Fruit fly (Drosophila melanogaster): ENCODE results near the gene chas.

chas gene

DNA sequence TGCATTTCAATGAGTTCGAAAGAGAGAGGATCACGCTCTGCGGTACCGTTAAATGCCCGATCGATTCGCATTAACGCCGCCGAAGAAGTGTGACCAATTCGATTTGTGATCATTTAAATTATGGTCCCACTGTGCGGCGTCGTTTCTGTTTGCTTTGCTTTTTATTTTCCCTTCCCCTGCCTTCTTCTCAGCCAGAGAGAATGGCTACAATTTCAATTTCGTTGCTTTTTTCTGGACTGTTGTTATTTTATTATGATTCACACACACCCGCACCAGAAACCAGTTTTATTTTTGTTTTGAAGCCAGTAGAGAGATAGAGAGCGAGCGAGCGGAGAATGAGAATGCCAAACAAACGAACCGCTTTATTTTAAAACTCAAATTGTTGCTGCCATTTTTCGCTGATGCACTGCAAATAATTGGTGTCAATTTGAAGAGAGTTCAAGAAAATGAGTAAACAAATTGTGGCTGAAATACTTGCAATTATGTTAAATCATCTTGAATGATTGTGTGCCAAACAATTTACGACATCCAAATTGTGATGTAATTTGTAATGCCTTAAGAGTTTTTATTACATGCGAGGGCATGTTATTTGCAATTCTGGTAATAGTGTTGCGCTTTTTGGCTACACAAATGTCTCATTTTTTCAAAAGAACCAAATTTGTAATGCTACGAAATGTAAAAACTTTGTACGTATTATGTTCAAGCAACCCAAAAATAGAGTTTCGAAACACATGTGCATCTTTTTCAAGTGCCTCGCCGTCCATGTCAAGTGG, 44.2 kb upstream of the chas start (continued):
- no peak for TF ChIP-seq wek (GFP tag; optimal IDR thresholded peaks at IDR 0.05)
- peak; percentile 9; the same call in 1 of the 2 replicates for TF ChIP-seq Rfx (GFP tag; IDR thresholded peaks at IDR 0.05)
- no peak for TF ChIP-seq Lim3 (GFP tag; IDR thresholded peaks at IDR 0.05)
- TF ChIP-seq ase (GFP tag; IDR thresholded peaks at IDR 0.05), result no peak
- no peak for TF ChIP-seq CG10565 (GFP tag; optimal IDR thresholded peaks at IDR 0.05)
- no peak for TF ChIP-seq CrebB (tag; optimal IDR thresholded peaks at IDR 0.05)
- TF ChIP-seq crol (GFP tag; IDR thresholded peaks at IDR 0.05), result peak; percentile 67
- TF ChIP-seq CG11504 (tag; optimal IDR thresholded peaks at IDR 0.05), result peak; percentile 68
- no peak for TF ChIP-seq ac (GFP tag; optimal IDR thresholded peaks at IDR 0.05)
- TF ChIP-seq Eip74EF (GFP tag; optimal IDR thresholded peaks at IDR 0.05), result peak in 1 of 2 experiments; percentile 17
- TF ChIP-seq pb (GFP tag; optimal IDR thresholded peaks at IDR 0.05), result no peak
- peak; percentile 15 for TF ChIP-seq Mes4 (GFP tag; optimal IDR thresholded peaks at IDR 0.05)
- no peak for TF ChIP-seq Dip2 (GFP tag; IDR thresholded peaks at IDR 0.05)
- TF ChIP-seq CG1024 (GFP tag; IDR thresholded peaks at IDR 0.05), result no peak
- no peak for TF ChIP-seq pros (GFP tag; optimal IDR thresholded peaks at IDR 0.05)
- no peak for TF ChIP-seq HmgZ (tag; optimal IDR thresholded peaks at IDR 0.05)
- no peak for TF ChIP-seq CG33557 (GFP tag; optimal IDR thresholded peaks at IDR 0.05)
- TF ChIP-seq zf30C (GFP tag; optimal IDR thresholded peaks at IDR 0.05), result peak; percentile 62
- TF ChIP-seq da (GFP tag; optimal IDR thresholded peaks at IDR 0.05), result no peak
- TF ChIP-seq kni (GFP tag; optimal IDR thresholded peaks at IDR 0.05), result peak; percentile 68
- TF ChIP-seq gem (tag; optimal IDR thresholded peaks at IDR 0.05), result peak; percentile 62
- TF ChIP-seq CG1832 (GFP tag; optimal IDR thresholded peaks at IDR 0.05), result no peak
- TF ChIP-seq CG14667 (GFP tag; IDR thresholded peaks at IDR 0.05), result no peak
- TF ChIP-seq ewg (GFP tag; optimal IDR thresholded peaks at IDR 0.05), result peak; percentile 9
- TF ChIP-seq CG2202 (tag; optimal IDR thresholded peaks at IDR 0.05), result no peak
- no peak for TF ChIP-seq Dbx (GFP tag; IDR thresholded peaks at IDR 0.05)
- TF ChIP-seq E2f1 (GFP tag; IDR thresholded peaks at IDR 0.05), result no peak
- TF ChIP-seq NfI (GFP tag; optimal IDR thresholded peaks at IDR 0.05), result peak; percentile 45
- TF ChIP-seq CG7987 (GFP tag; optimal IDR thresholded peaks at IDR 0.05), result no peak
- no peak for TF ChIP-seq Scr (GFP tag; IDR thresholded peaks at IDR 0.05; ENCODE audit: partially characterized antibody)
- TF ChIP-seq Bteb2 (GFP tag; optimal IDR thresholded peaks at IDR 0.05), result no peak
- no peak for TF ChIP-seq ro (GFP tag; IDR thresholded peaks at IDR 0.05)
- peak; percentile 45 to 55 for TF ChIP-seq bsh (GFP tag; optimal IDR thresholded peaks at IDR 0.05)
- peak; percentile 57; the same call in 1 of the 2 replicates for TF ChIP-seq CG31441 (GFP tag; IDR thresholded peaks at IDR 0.05)
- no peak for TF ChIP-seq CG6854 (GFP tag; optimal IDR thresholded peaks at IDR 0.05)
- no peak for TF ChIP-seq psq (GFP tag; optimal IDR thresholded peaks at IDR 0.05)
- TF ChIP-seq ERR (GFP tag; optimal IDR thresholded peaks at IDR 0.05), result no peak
- no peak for TF ChIP-seq pita (GFP tag; optimal IDR thresholded peaks at IDR 0.05)
- TF ChIP-seq twi (tag; optimal IDR thresholded peaks at IDR 0.05), result peak; percentile 72
- TF ChIP-seq cato (GFP tag; optimal IDR thresholded peaks at IDR 0.05; ENCODE audit: borderline replicate concordance), result no peak
- no peak for TF ChIP-seq dm (GFP tag; optimal IDR thresholded peaks at IDR 0.05)
- no peak for TF ChIP-seq Sin3A (optimal IDR thresholded peaks at IDR 0.05)
- no peak for TF ChIP-seq ato (GFP tag; IDR thresholded peaks at IDR 0.05; ENCODE audit: partially characterized antibody)
- no peak for TF ChIP-seq ftz-f1 (GFP tag; optimal IDR thresholded peaks at IDR 0.05)
- TF ChIP-seq CG5180 (GFP tag; optimal IDR thresholded peaks at IDR 0.05), result no peak
- TF ChIP-seq dan (GFP tag; IDR thresholded peaks at IDR 0.05), result no peak
- TF ChIP-seq CG12299 (tag; optimal IDR thresholded peaks at IDR 0.05), result no peak
- TF ChIP-seq Sox102F (GFP tag; optimal IDR thresholded peaks at IDR 0.05), result peak; percentile 52
- peak; percentile 35 for TF ChIP-seq tap (tag; optimal IDR thresholded peaks at IDR 0.05)

All from whole organism, embryonic.